Fruit fly (Drosophila melanogaster): ENCODE measurements around the gene Sgs4.
"Not testable (repeated sequence)": the region's sequence is repeated elsewhere in the genome, so short reads cannot be mapped to it uniquely, and the experiment has no call there.

DNA sequence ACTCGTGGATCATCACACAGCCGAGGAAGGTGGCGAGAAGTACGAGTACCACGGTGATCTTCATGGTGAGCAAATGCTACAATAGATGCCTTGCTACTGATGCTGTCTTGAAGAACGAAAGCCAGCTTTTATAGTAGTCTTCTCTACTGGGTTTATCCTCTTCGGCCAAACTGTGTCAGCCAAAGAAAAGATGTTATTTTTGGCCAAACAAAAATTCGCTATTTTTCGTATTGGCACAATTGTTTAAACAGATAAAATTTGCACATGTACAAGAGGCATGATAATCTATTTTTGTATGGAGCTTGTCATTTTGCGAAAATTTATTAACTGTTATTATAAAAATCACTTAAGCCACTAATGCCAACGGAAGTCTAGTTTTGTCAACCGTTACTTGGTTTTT is 9.4 kb upstream of the Sgs4 start, which contains the start of gene ng2:
- not testable (repeated sequence) for TF ChIP-seq CTCF, CG8478 (optimal IDR thresholded peaks at IDR 0.05)
